Worm (Caenorhabditis elegans) whole organism, L3 larva: ENCODE results near the gene srz-100.

ENCODE experiments used
- R02D3.7 ChIP-seq: fragments of 150-350 bp; optimal IDR thresholded peaks from 2 replicates; lab custom pipeline; 2014; ENCODE audit warnings: missing biosample characterization, missing genetic modification characterization
- ZK546.5 ChIP-seq: sonication (generic microtip); optimal IDR thresholded peaks from 2 replicates; lab custom pipeline; 2017; ENCODE audit warnings: missing biosample characterization, missing genetic modification characterization
- ama-1 ChIP-seq: fragments of 150-350 bp; optimal IDR thresholded peaks from 2 replicates; lab custom pipeline; 2018
- ceh-16 ChIP-seq: sonication (generic microtip); optimal IDR thresholded peaks from 2 replicates; lab custom pipeline; 2017; ENCODE audit warnings: missing biosample characterization, missing genetic modification characterization
- ceh-28 ChIP-seq: fragments of 150-350 bp; optimal IDR thresholded peaks from 2 replicates; lab custom pipeline; 2014; ENCODE audit warnings: missing biosample characterization, missing genetic modification reagents, missing genetic modification characterization
- ceh-82 ChIP-seq: fragments of 150-350 bp; optimal IDR thresholded peaks from 2 replicates; lab custom pipeline; 2014; ENCODE audit warnings: missing biosample characterization, missing genetic modification characterization
- ceh-9 ChIP-seq: sonication (generic microtip); optimal IDR thresholded peaks from 2 replicates; lab custom pipeline; 2018; ENCODE audit warnings: missing biosample characterization, missing genetic modification characterization
- daf-12 ChIP-seq: fragments of 150-350 bp; optimal IDR thresholded peaks from 2 replicates; lab custom pipeline; 2014; ENCODE audit warnings: missing biosample characterization, missing genetic modification reagents, missing genetic modification characterization
- egl-5 ChIP-seq: fragments of 150-350 bp; optimal IDR thresholded peaks from 2 replicates; lab custom pipeline; 2017; ENCODE audit warnings: missing biosample characterization, missing genetic modification reagents, missing genetic modification characterization, inconsistent platforms
- elt-1 ChIP-seq: fragments of 150-350 bp; optimal IDR thresholded peaks from 2 replicates; lab custom pipeline; 2014; ENCODE audit warnings: missing biosample characterization, missing genetic modification characterization
- elt-2 ChIP-seq: sonication (generic microtip); optimal IDR thresholded peaks from 2 replicates; lab custom pipeline; 2016; ENCODE audit warnings: missing genetic modification reagents, mild to moderate bottlenecking, missing genetic modification characterization, missing compliant biosample characterization
- elt-3 ChIP-seq, 3 experiments: fragments of 150-350 bp in 1 of 3; sonication (generic microtip) in 2 of 3; optimal IDR thresholded peaks; 2 replicates in 2 of 3; 4 replicates in 1 of 3; lab custom pipeline; 2014 to 2017; ENCODE audit warnings: missing biosample characterization in 3 of 3, missing genetic modification characterization in 3 of 3
- eor-1 ChIP-seq, 2 experiments: fragments of 150-350 bp; optimal IDR thresholded peaks; 2 replicates each; lab custom pipeline; 2014 to 2018; ENCODE audit warnings: missing biosample characterization in 2 of 2, missing genetic modification characterization in 2 of 2
- fkh-10 ChIP-seq: sonication (generic microtip); optimal IDR thresholded peaks from 2 replicates; lab custom pipeline; 2017; ENCODE audit warnings: missing biosample characterization, missing genetic modification reagents, missing genetic modification characterization
- fkh-2 ChIP-seq: fragments of 150-350 bp; optimal IDR thresholded peaks from 2 replicates; lab custom pipeline; 2014; ENCODE audit warnings: missing biosample characterization, missing genetic modification reagents, missing genetic modification characterization
- fos-1 ChIP-seq: fragments of 150-350 bp; optimal IDR thresholded peaks from 2 replicates; lab custom pipeline; 2014; ENCODE audit warnings: missing biosample characterization, missing genetic modification characterization
- lin-15B ChIP-seq: fragments of 150-350 bp; optimal IDR thresholded peaks from 2 replicates; lab custom pipeline; 2014; ENCODE audit warnings: missing biosample characterization, missing genetic modification characterization
- lsy-12 ChIP-seq: sonication (generic microtip); optimal IDR thresholded peaks from 2 replicates; lab custom pipeline; 2016; ENCODE audit warnings: mild to moderate bottlenecking, missing genetic modification characterization, missing compliant biosample characterization
- mml-1 ChIP-seq: fragments of 150-350 bp; sonication (generic microtip); optimal IDR thresholded peaks from 3 replicates; lab custom pipeline; 2014; ENCODE audit warnings: missing biosample characterization, missing genetic modification characterization
- nhr-11 ChIP-seq: fragments of 150-350 bp; optimal IDR thresholded peaks from 2 replicates; lab custom pipeline; 2014; ENCODE audit warnings: missing biosample characterization, missing genetic modification characterization
- nhr-23 ChIP-seq: fragments of 150-350 bp; optimal IDR thresholded peaks from 2 replicates; lab custom pipeline; 2014; ENCODE audit warnings: missing biosample characterization, missing genetic modification reagents, missing genetic modification characterization
- nhr-237 ChIP-seq: fragments of 150-350 bp; optimal IDR thresholded peaks from 2 replicates; lab custom pipeline; 2014; ENCODE audit warnings: missing biosample characterization, missing genetic modification characterization
- nhr-25 ChIP-seq: sonication (generic microtip); optimal IDR thresholded peaks from 2 replicates; lab custom pipeline; 2017; ENCODE audit warnings: missing biosample characterization, missing genetic modification characterization
- nhr-28 ChIP-seq: fragments of 150-350 bp; optimal IDR thresholded peaks from 2 replicates; lab custom pipeline; 2014; ENCODE audit warnings: missing biosample characterization, missing genetic modification characterization
- nhr-43 ChIP-seq: sonication (generic microtip); optimal IDR thresholded peaks from 2 replicates; lab custom pipeline; 2016; ENCODE audit warnings: mild to moderate bottlenecking, missing genetic modification characterization, missing compliant biosample characterization; ENCODE audit not compliant: poor library complexity, severe bottlenecking
- nhr-67 ChIP-seq: fragments of 150-350 bp; optimal IDR thresholded peaks from 2 replicates; lab custom pipeline; 2014; ENCODE audit warnings: missing biosample characterization, missing genetic modification characterization
- nhr-76 ChIP-seq: fragments of 150-350 bp; sonication (generic microtip); optimal IDR thresholded peaks from 5 replicates; lab custom pipeline; 2014; ENCODE audit warnings: missing biosample characterization, missing genetic modification characterization
- pha-4 ChIP-seq: fragments of 150-350 bp; optimal IDR thresholded peaks from 2 replicates; lab custom pipeline; 2014; ENCODE audit warnings: missing biosample characterization, missing genetic modification reagents, missing genetic modification characterization
- sea-2 ChIP-seq: fragments of 150-350 bp; sonication (generic microtip); optimal IDR thresholded peaks from 4 replicates; lab custom pipeline; 2014; ENCODE audit warnings: missing biosample characterization, missing genetic modification reagents, missing genetic modification characterization
- snpc-4 ChIP-seq: fragments of 150-350 bp; optimal IDR thresholded peaks from 2 replicates; lab custom pipeline; 2014; ENCODE audit warnings: missing biosample characterization, missing genetic modification characterization
- tbx-2 ChIP-seq: sonication (generic microtip); optimal IDR thresholded peaks from 2 replicates; lab custom pipeline; 2016; ENCODE audit warnings: mild to moderate bottlenecking, missing genetic modification characterization, missing compliant biosample characterization
- unc-39 ChIP-seq: sonication (generic microtip); optimal IDR thresholded peaks from 4 replicates; lab custom pipeline; 2017; ENCODE audit warnings: missing biosample characterization, missing genetic modification characterization
- zag-1 ChIP-seq: fragments of 150-350 bp; optimal IDR thresholded peaks from 2 replicates; lab custom pipeline; 2014; ENCODE audit warnings: missing biosample characterization, missing genetic modification characterization
- ztf-11 ChIP-seq: fragments of 150-350 bp; optimal IDR thresholded peaks from 2 replicates; lab custom pipeline; 2014; ENCODE audit warnings: missing biosample characterization, missing genetic modification characterization
- ztf-4 ChIP-seq: fragments of 150-350 bp; optimal IDR thresholded peaks from 2 replicates; lab custom pipeline; 2014; ENCODE audit warnings: missing biosample characterization, missing genetic modification characterization

Gene srz-100

ce11 chrV:16731600-16731999 lies at the start of gene srz-100:
Gene srz-100, plus strand, starts transcription at chrV:16731900.
- no peak for TF ChIP-seq fos-1 (tag; lab: Kevin White, UChicago)
- no peak for TF ChIP-seq ceh-28
- no peak for TF ChIP-seq ceh-16
- no peak for TF ChIP-seq mml-1 (tag; lab: Kevin White, UChicago)
- no peak for TF ChIP-seq lsy-12 (tag; lab: Kevin White, UChicago)
- TF ChIP-seq lin-15B (tag; lab: Kevin White, UChicago) = no peak
- TF ChIP-seq, all 47 proteins: peak for 0

ce11 chrV:16682886-16683285 lies 48.8 kb upstream of the srz-100 start, which contains the start of gene srw-36:
Gene srw-36, plus strand, starts transcription at chrV:16683186.
- TF ChIP-seq fkh-10 (no peak), ama-1 (lab: Kevin White, UChicago) (no peak), nhr-11 (tag; lab: Kevin White, UChicago) (no peak), tbx-2 (tag; lab: Kevin White, UChicago) (no peak), ztf-4 (no peak), R02D3.7 (tag; lab: Kevin White, UChicago) (no peak), elt-1 (tag; lab: Kevin White, UChicago) (no peak), nhr-28 (tag; lab: Kevin White, UChicago) (no peak), nhr-67 (no peak), elt-3 (tag; optimal IDR thresholded peaks at IDR 0.05; lab: Kevin White, UChicago) (no peak), ceh-82 (no peak), eor-1 (tag; optimal IDR thresholded peaks at IDR 0.05; lab: Kevin White, UChicago) (no peak), daf-12 (tag; lab: Kevin White, UChicago) (no peak), nhr-237 (tag; lab: Kevin White, UChicago) (no peak)

ce11 chrV:16683359-16683758 lies 48.3 kb upstream of the srz-100 start:
- no peak for TF ChIP-seq ZK546.5 (tag; lab: Kevin White, UChicago)
- no peak for TF ChIP-seq ceh-28
- TF ChIP-seq eor-1 (tag; optimal IDR thresholded peaks at IDR 0.05; lab: Kevin White, UChicago) = no peak
- no peak for TF ChIP-seq ceh-16
- no peak for TF ChIP-seq ztf-4
- TF ChIP-seq fkh-10 = no peak
- no peak for TF ChIP-seq egl-5 (tag; lab: Kevin White, UChicago)
- TF ChIP-seq ama-1 (lab: Kevin White, UChicago) = no peak
- TF ChIP-seq unc-39 (tag; lab: Kevin White, UChicago) = no peak

ce11 chrV:16685725-16686124 lies 46.0 kb upstream of the srz-100 start, which contains the start of gene srw-43:
Gene srw-43, plus strand, starts transcription at chrV:16686025.
- no peak for TF ChIP-seq nhr-76 (tag; lab: Kevin White, UChicago)
- no peak for TF ChIP-seq sea-2 (GFP tag; lab: Kevin White, UChicago)
- TF ChIP-seq pha-4 (tag; lab: Kevin White, UChicago) = no peak
- TF ChIP-seq nhr-43 (tag; lab: Kevin White, UChicago) = no peak
- TF ChIP-seq daf-12 (tag; lab: Kevin White, UChicago) = no peak

ce11 chrV:16687227-16687626 lies 44.5 kb upstream of the srz-100 start, which contains the start of gene srz-102:
Gene srz-102, plus strand, starts transcription at chrV:16687527.
- TF ChIP-seq ztf-11 (no peak), nhr-28 (tag; lab: Kevin White, UChicago) (no peak), unc-39 (tag; lab: Kevin White, UChicago) (no peak), nhr-43 (tag; lab: Kevin White, UChicago) (no peak)

- no peak for TF ChIP-seq fos-1 (tag; lab: Kevin White, UChicago)
- no peak for TF ChIP-seq pha-4 (tag; lab: Kevin White, UChicago)
- TF ChIP-seq snpc-4 = no peak
- TF ChIP-seq sea-2 (GFP tag; lab: Kevin White, UChicago) = no peak
- no peak for TF ChIP-seq elt-3 (tag; optimal IDR thresholded peaks at IDR 0.05; lab: Kevin White, UChicago)
- no peak for TF ChIP-seq ceh-9 (tag; lab: Kevin White, UChicago)
Measured at ce11 chrV:16692988-16693387, 38.7 kb upstream of the srz-100 start.

ce11 chrV:16693732-16694131 lies 38.0 kb upstream of the srz-100 start, which contains the start of gene srw-42:
Gene srw-42, minus strand, starts transcription at chrV:16693832.
- TF ChIP-seq lin-15B (tag; lab: Kevin White, UChicago) (no peak), ztf-4 (no peak), fkh-10 (no peak), elt-3 (tag; optimal IDR thresholded peaks at IDR 0.05; lab: Kevin White, UChicago) (no peak), nhr-25 (tag; lab: Kevin White, UChicago) (no peak), nhr-23 (tag; lab: Kevin White, UChicago) (no peak), zag-1 (tag; lab: Kevin White, UChicago) (no peak), nhr-67 (no peak), unc-39 (tag; lab: Kevin White, UChicago) (no peak), elt-2 (no peak), elt-1 (tag; lab: Kevin White, UChicago) (no peak), fkh-2 (tag; lab: Kevin White, UChicago) (no peak), ztf-11 (no peak)
